Fruit fly (Drosophila melanogaster) whole organism, wandering third instar larva: Measurements from ENCODE around the gene CG15382.

Experiments used
- CG32264 ChIP-seq: fragments of 200-800 bp; sonication (Bioruptor generic); optimal IDR thresholded peaks from 2 replicates; lab custom pipeline; 2016; ENCODE audit warnings: missing biosample characterization, missing genetic modification characterization
- CG9705 ChIP-seq: fragments of 200-800 bp; sonication (Bioruptor generic); optimal IDR thresholded peaks from 2 replicates; lab custom pipeline; 2018; ENCODE audit warnings: missing biosample characterization, mild to moderate bottlenecking, missing genetic modification characterization
- CrebA ChIP-seq: fragments of 200-800 bp; sonication (Bioruptor generic); optimal IDR thresholded peaks from 2 replicates; lab custom pipeline; 2016; ENCODE audit warnings: missing biosample characterization, mild to moderate bottlenecking, missing genetic modification characterization, borderline replicate concordance
- GATAd ChIP-seq: sonication (Bioruptor generic); optimal IDR thresholded peaks from 2 replicates; lab custom pipeline; 2016; ENCODE audit warnings: missing biosample characterization, missing genetic modification characterization
- HLH106 ChIP-seq: fragments of 200-800 bp; optimal IDR thresholded peaks from 3 replicates; lab custom pipeline; 2019; ENCODE audit warnings: missing biosample characterization, mild to moderate bottlenecking, missing genetic modification characterization, moderate library complexity
- Hnf4 ChIP-seq: fragments of 200-800 bp; sonication (Bioruptor generic); optimal IDR thresholded peaks from 2 replicates; lab custom pipeline; 2016; ENCODE audit warnings: missing biosample characterization, mild to moderate bottlenecking, missing genetic modification characterization
- Hr83 ChIP-seq: fragments of 200-300 bp; sonication (Bioruptor generic); optimal IDR thresholded peaks from 2 replicates; lab custom pipeline; 2016; ENCODE audit warnings: missing biosample characterization, mild to moderate bottlenecking, missing genetic modification characterization, moderate library complexity; ENCODE audit not compliant: poor library complexity, severe bottlenecking
- Mio ChIP-seq: sonication (Bioruptor generic); optimal IDR thresholded peaks from 2 replicates; lab custom pipeline; 2016; ENCODE audit warnings: missing biosample characterization, missing genetic modification characterization
- Myc ChIP-seq: fragments of >200 bp; optimal IDR thresholded peaks from 2 replicates; lab custom pipeline; 2017
- N ChIP-seq: fragments of >200 bp; optimal IDR thresholded peaks from 2 replicates; lab custom pipeline; 2018; ENCODE audit warnings: missing biosample characterization, missing external identifiers, missing genetic modification characterization
- OdsH ChIP-seq: fragments of 200-800 bp; sonication (Bioruptor generic); optimal IDR thresholded peaks from 2 replicates; lab custom pipeline; 2016; ENCODE audit warnings: missing biosample characterization, mild to moderate bottlenecking, missing genetic modification characterization
- Rel ChIP-seq, 2 experiments: fragments of 200-800 bp; sonication (Bioruptor generic) in 1 of 2; optimal IDR thresholded peaks; 2 replicates in 1 of 2; 3 replicates in 1 of 2; lab custom pipeline; 2016 to 2019; ENCODE audit warnings: mild to moderate bottlenecking in 2 of 2, missing biosample characterization in 2 of 2, missing genetic modification characterization in 2 of 2, moderate library complexity in 1 of 2
- Sp1 ChIP-seq: fragments of 200-800 bp; sonication (Bioruptor generic); optimal IDR thresholded peaks from 3 replicates; lab custom pipeline; 2019; ENCODE audit warnings: missing biosample characterization, mild to moderate bottlenecking, missing genetic modification characterization, moderate library complexity
- Vsx2 ChIP-seq: fragments of 200-300, 225-300 bp; sonication (Bioruptor generic); optimal IDR thresholded peaks from 2 replicates; lab custom pipeline; 2018; ENCODE audit warnings: missing biosample characterization, missing genetic modification characterization; ENCODE audit not compliant: partially characterized antibody
- br ChIP-seq: fragments of 200-800 bp; sonication (Bioruptor generic); optimal IDR thresholded peaks from 2 replicates; lab custom pipeline; 2016; ENCODE audit warnings: missing biosample characterization, missing genetic modification characterization
- brk ChIP-seq: fragments of 200-800 bp; sonication (Bioruptor generic); optimal IDR thresholded peaks from 2 replicates; lab custom pipeline; 2016; ENCODE audit warnings: missing biosample characterization, mild to moderate bottlenecking, missing genetic modification characterization
- dl ChIP-seq, 2 experiments: fragments of 175-275, 200-275 bp in 1 of 2; fragments of 200-275 bp in 1 of 2; sonication (Bioruptor generic); optimal IDR thresholded peaks; lab custom pipeline; 2018; ENCODE audit warnings: mild to moderate bottlenecking in 2 of 2, missing biosample characterization in 2 of 2, missing genetic modification characterization in 2 of 2, moderate library complexity in 2 of 2; ENCODE audit not compliant: partially characterized antibody in 2 of 2, insufficient read depth in 1 of 2
- dmrt93B ChIP-seq: fragments of 200-800 bp; sonication (Bioruptor generic); optimal IDR thresholded peaks from 2 replicates; lab custom pipeline; 2018; ENCODE audit warnings: missing biosample characterization, mild to moderate bottlenecking, missing genetic modification characterization
- dsf ChIP-seq: sonication (Bioruptor generic); optimal IDR thresholded peaks from 2 replicates; lab custom pipeline; 2016; ENCODE audit warnings: missing biosample characterization, missing genetic modification characterization, borderline replicate concordance
- ey ChIP-seq: fragments of 200-800 bp; sonication (Bioruptor generic); optimal IDR thresholded peaks from 2 replicates; lab custom pipeline; 2016; ENCODE audit warnings: missing biosample characterization, missing genetic modification characterization
- foxo ChIP-seq, 2 experiments: fragments of 200-800 bp; sonication (Bioruptor generic); optimal IDR thresholded peaks; 2 replicates in 1 of 2; 3 replicates in 1 of 2; lab custom pipeline; 2016 to 2017; ENCODE audit warnings: missing biosample characterization in 2 of 2, missing genetic modification characterization in 2 of 2
- fru ChIP-seq: fragments of 200-800 bp; sonication (Bioruptor generic); optimal IDR thresholded peaks from 3 replicates; lab custom pipeline; 2016; ENCODE audit warnings: missing biosample characterization, mild to moderate bottlenecking, missing genetic modification characterization
- h ChIP-seq: fragments of 200-800 bp; sonication (Bioruptor generic); optimal IDR thresholded peaks from 3 replicates; lab custom pipeline; 2016; ENCODE audit warnings: missing biosample characterization, mild to moderate bottlenecking, missing genetic modification characterization
- jim ChIP-seq: fragments of 175-275, 200-325 bp; sonication (Bioruptor generic); optimal IDR thresholded peaks from 2 replicates; lab custom pipeline; 2016; ENCODE audit warnings: missing biosample characterization, mild to moderate bottlenecking, missing genetic modification characterization
- lola ChIP-seq: fragments of >200 bp; optimal IDR thresholded peaks from 2 replicates; lab custom pipeline; 2017; ENCODE audit warnings: missing biosample characterization, missing genetic modification characterization
- pan ChIP-seq: fragments of >200 bp; optimal IDR thresholded peaks from 2 replicates; lab custom pipeline; 2017
- psq ChIP-seq: fragments of 200-800 bp; sonication (Bioruptor generic); optimal IDR thresholded peaks from 3 replicates; lab custom pipeline; 2017; ENCODE audit warnings: missing biosample characterization, mild to moderate bottlenecking, missing genetic modification characterization, moderate library complexity
- rgr ChIP-seq: fragments of 200-800 bp; sonication (Bioruptor generic); optimal IDR thresholded peaks from 3 replicates; lab custom pipeline; 2016; ENCODE audit warnings: missing biosample characterization, mild to moderate bottlenecking, missing genetic modification characterization
- sv ChIP-seq: fragments of 200-800 bp; sonication (Bioruptor generic); optimal IDR thresholded peaks from 3 replicates; lab custom pipeline; 2016; ENCODE audit warnings: missing biosample characterization, missing genetic modification characterization

Gene CG15382

dm6 chr2L:2165238-2165577, 9.7 kb downstream of the CG15382 start:
- no peak for TF ChIP-seq Hnf4 (GFP tag; lab: Kevin White, UChicago)
- TF ChIP-seq fru (GFP tag; lab: Kevin White, UChicago): no peak
- TF ChIP-seq foxo (GFP tag; optimal IDR thresholded peaks at IDR 0.05; lab: Kevin White, UChicago): no peak
- no peak for TF ChIP-seq Vsx2
- TF ChIP-seq dmrt93B (GFP tag; lab: Kevin White, UChicago): no peak

dm6 chr2L:2165864-2166263, 10.3 kb downstream of the CG15382 start:
- no peak for TF ChIP-seq Myc (lab: Kevin White, UChicago)
- TF ChIP-seq Sp1: peak; percentile 34
- TF ChIP-seq CG9705 (GFP tag; lab: Kevin White, UChicago): no peak
- peak; percentile 23 for TF ChIP-seq rgr (GFP tag; lab: Kevin White, UChicago)
- TF ChIP-seq CrebA (GFP tag; lab: Kevin White, UChicago): peak; percentile 20
- TF ChIP-seq psq: no peak
- TF ChIP-seq br (GFP tag; lab: Kevin White, UChicago): peak; percentile 23
- no peak for TF ChIP-seq ey (GFP tag; lab: Kevin White, UChicago)
- no peak for TF ChIP-seq foxo (GFP tag; optimal IDR thresholded peaks at IDR 0.05; lab: Kevin White, UChicago)
- no peak for TF ChIP-seq Rel (GFP tag; optimal IDR thresholded peaks at IDR 0.05; lab: Kevin White, UChicago)
- TF ChIP-seq Rel (tag; optimal IDR thresholded peaks at IDR 0.05; lab: Kevin White, UChicago): peak; percentile 59
- TF ChIP-seq Hnf4 (GFP tag; lab: Kevin White, UChicago): peak; percentile 29
- no peak for TF ChIP-seq N
- TF ChIP-seq h (GFP tag; lab: Kevin White, UChicago): peak; percentile 47
- TF ChIP-seq pan (lab: Kevin White, UChicago): no peak
- no peak for TF ChIP-seq sv (GFP tag; lab: Kevin White, UChicago)

- no peak for TF ChIP-seq Rel (GFP tag; optimal IDR thresholded peaks at IDR 0.05; lab: Kevin White, UChicago)
- no peak for TF ChIP-seq Rel (tag; optimal IDR thresholded peaks at IDR 0.05; lab: Kevin White, UChicago)
- no peak for TF ChIP-seq dsf
- no peak for TF ChIP-seq jim (GFP tag; lab: Kevin White, UChicago)
- TF ChIP-seq HLH106 (tag; lab: Kevin White, UChicago): no peak
- no peak for TF ChIP-seq OdsH (GFP tag; lab: Kevin White, UChicago)
- TF ChIP-seq CrebA (GFP tag; lab: Kevin White, UChicago): no peak
- TF ChIP-seq psq: peak; percentile 62
Measured at dm6 chr2L:2166958-2167707, 11.6 kb downstream of the CG15382 start.

dm6 chr2L:2168184-2168893, 12.8 kb downstream of the CG15382 start:
- TF ChIP-seq Mio (no peak), Rel (GFP tag; optimal IDR thresholded peaks at IDR 0.05; lab: Kevin White, UChicago) (no peak), Rel (tag; optimal IDR thresholded peaks at IDR 0.05; lab: Kevin White, UChicago) (peak; percentile 4), h (GFP tag; lab: Kevin White, UChicago) (peak; percentile 26), Hr83 (peak; percentile 29), br (GFP tag; lab: Kevin White, UChicago) (peak; percentile 34)

- TF ChIP-seq CG9705 (GFP tag; lab: Kevin White, UChicago): no peak
- no peak for TF ChIP-seq dsf
Measured at dm6 chr2L:2168894-2169456, 13.4 kb downstream of the CG15382 start.

- peak; percentile 60 for TF ChIP-seq CrebA (GFP tag; lab: Kevin White, UChicago)
- peak; percentile 31 for TF ChIP-seq OdsH (GFP tag; lab: Kevin White, UChicago)
- TF ChIP-seq foxo (GFP tag; optimal IDR thresholded peaks at IDR 0.05; lab: Kevin White, UChicago): peak in 1 of 2 experiments; percentile 11
- no peak for TF ChIP-seq fru (GFP tag; lab: Kevin White, UChicago)
- no peak for TF ChIP-seq jim (GFP tag; lab: Kevin White, UChicago)
- TF ChIP-seq psq: peak; percentile 69
- TF ChIP-seq dl (GFP tag; optimal IDR thresholded peaks at IDR 0.05; lab: Kevin White, UChicago; ENCODE audit: insufficient read depth in 1 of 2, partially characterized antibody in 2 of 2): no peak
- peak; percentile 68 for TF ChIP-seq brk (GFP tag; lab: Kevin White, UChicago)
- no peak for TF ChIP-seq GATAd (GFP tag; lab: Kevin White, UChicago)
- no peak for TF ChIP-seq CG32264
- no peak for TF ChIP-seq rgr (GFP tag; lab: Kevin White, UChicago)
- TF ChIP-seq h (GFP tag; lab: Kevin White, UChicago): peak; percentile 54
- TF ChIP-seq HLH106 (tag; lab: Kevin White, UChicago): peak; percentile 25
- TF ChIP-seq Sp1: peak; percentile 52
- TF ChIP-seq Rel (GFP tag; optimal IDR thresholded peaks at IDR 0.05; lab: Kevin White, UChicago): no peak
- TF ChIP-seq Rel (tag; optimal IDR thresholded peaks at IDR 0.05; lab: Kevin White, UChicago): peak; percentile 76
- TF ChIP-seq lola (GFP tag; lab: Kevin White, UChicago): no peak
Measured at dm6 chr2L:2171366-2172078, 16.0 kb downstream of the CG15382 start.
